Fruit fly (Drosophila melanogaster) S2 (cell line): Measurements from ENCODE around the gene CG43138.

Experiments
- CG8478 ChIP-seq: fragments of >200 bp; optimal IDR thresholded peaks from 2 replicates; lab custom pipeline; 2018
- CTCF ChIP-seq, 2 experiments: fragments of >200 bp; optimal IDR thresholded peaks; 2 replicates each; lab custom pipeline; 2018

DNA sequence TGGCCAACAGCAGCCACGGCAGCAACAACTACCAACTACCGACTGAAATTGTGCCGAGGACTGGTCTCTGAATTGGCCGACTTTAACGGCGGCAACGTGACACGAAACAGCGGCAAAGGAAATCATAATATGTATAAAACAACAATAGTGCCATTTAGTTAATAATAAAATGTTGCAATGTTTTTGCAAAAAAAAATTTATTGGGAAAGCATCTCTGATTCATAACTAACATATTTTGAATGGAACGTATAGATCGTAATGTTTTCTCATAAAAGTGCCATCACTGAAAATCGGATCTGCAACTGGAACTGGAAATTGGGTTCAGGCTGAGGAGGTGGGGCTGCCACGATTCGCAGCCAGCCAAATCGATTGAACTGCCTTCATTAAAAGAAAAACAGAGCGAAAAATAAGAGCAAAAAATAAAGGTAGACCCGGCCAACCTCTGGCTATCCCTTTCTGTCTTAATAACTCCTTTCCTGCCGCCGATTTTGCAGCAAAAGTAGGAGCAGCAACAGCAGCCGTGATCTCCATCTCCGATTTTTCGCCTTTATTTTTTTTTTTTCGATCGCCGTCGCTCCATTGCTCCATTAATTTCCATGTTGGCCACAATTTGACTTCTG, 1.9 kb upstream of the CG43138 start:
- TF ChIP-seq CG8478 (lab: Kevin White, UChicago) (no peak), CTCF (optimal IDR thresholded peaks at IDR 0.05; lab: Kevin White, UChicago) (no peak)
